Fruit fly (Drosophila melanogaster): ENCODE measurements around the gene CG6729.

dm6 chr2L:10728751-10729150 is 15.0 kb downstream of the CG6729 start, which contains the start of gene CG6443:
- TF ChIP-seq ttk (optimal IDR thresholded peaks at IDR 0.05) (no peak), Myc (optimal IDR thresholded peaks at IDR 0.05) (no peak)

Data from Kc167 (cell line).